Worm (Caenorhabditis elegans): ENCODE measurements around the gene K02D10.1.

Gene K02D10.1

DNA sequence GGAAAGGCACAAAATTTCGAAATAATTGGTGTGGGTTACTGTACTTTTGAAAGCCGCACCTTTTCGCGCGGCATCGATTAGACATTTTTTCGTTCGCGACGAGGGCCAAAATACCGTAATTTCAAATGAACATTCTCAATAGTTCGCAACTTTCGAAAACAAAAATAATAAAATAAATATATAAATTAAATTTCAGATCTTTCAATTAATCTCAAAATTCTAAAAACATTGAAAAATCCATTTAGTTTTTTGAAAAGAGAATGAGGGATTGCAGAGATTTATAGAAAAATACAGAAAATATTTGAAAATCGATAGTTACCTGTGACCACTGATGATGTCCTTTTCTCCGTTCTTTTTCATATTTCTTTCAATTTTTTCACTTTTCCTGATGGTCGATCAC, 16.7 kb downstream of the K02D10.1 start, which contains the start of gene K02D10.8:
K02D10.8 (plus strand) TSS at position 301 of the 400 bp plus-strand sequence.
- TF ChIP-seq ref-1 (GFP tag; conservative IDR thresholded peaks at IDR 0.05) (no peak), ztf-23 (GFP tag; IDR thresholded peaks at IDR 0.05) (no peak)

DNA sequence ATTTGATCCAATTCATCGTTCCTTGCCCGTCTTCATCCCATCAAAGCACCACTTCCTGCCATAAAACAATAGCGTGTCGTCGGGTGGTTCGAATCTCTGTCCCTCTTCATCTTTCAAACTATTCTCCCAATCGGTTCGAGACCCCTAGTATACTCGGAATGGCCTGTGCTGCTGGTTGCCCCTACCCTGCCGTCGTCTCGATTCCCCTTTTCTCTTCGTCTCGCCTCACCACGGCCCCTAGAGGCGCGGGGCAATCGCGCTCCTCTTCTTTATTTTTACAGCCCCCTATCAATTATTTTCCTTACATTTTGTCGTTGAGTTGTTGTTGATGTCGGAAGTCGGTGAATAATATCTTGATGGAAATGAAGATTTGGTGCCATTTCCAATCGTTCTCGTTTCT, 19.4 kb downstream of the K02D10.1 start:
- TF ChIP-seq klf-2 (GFP tag; conservative IDR thresholded peaks at IDR 0.05), result no peak
- no peak for TF ChIP-seq med-1 (GFP tag; optimal IDR thresholded peaks at IDR 0.05; ENCODE audit: insufficient read depth)
- TF ChIP-seq flt-1 (GFP tag; IDR thresholded peaks at IDR 0.05), result no peak
- TF ChIP-seq T22C8.4 (GFP tag; IDR thresholded peaks at IDR 0.05), result no peak
- no peak for TF ChIP-seq ref-1 (GFP tag; conservative IDR thresholded peaks at IDR 0.05)
- no peak for TF ChIP-seq ztf-23 (GFP tag; IDR thresholded peaks at IDR 0.05)
- TF ChIP-seq ztf-29 (GFP tag; IDR thresholded peaks at IDR 0.05), result no peak
- TF ChIP-seq tab-1 (GFP tag; IDR thresholded peaks at IDR 0.05), result no peak
- no peak for TF ChIP-seq cog-1 (tag; optimal IDR thresholded peaks at IDR 0.05)

DNA sequence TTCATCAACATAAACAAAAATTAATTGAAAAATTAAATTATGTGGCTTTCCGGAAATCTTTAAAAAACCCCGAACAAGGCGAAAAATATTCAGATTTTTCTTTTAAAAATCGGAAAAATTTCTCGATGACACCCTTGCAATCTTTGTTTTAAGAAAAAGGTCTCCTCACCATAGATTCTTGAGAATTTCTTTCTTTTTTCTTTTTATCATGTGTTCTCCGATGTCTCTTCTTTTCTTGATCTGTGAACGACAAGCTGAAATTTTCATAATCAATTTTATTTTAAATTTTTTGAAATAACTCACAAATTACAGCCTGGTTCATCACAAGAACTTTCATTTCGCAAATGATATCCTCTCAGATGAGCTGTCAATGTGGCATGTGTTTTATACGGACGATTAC, 21.9 kb downstream of the K02D10.1 start, which contains the start of the genes zfp-1 and F54F2.14:
zfp-1 (plus strand) TSS at position 301 of the 400 bp plus-strand sequence.
F54F2.14 (plus strand) TSS at position 312 of the 400 bp plus-strand sequence.
- TF ChIP-seq tab-1 (GFP tag; IDR thresholded peaks at IDR 0.05) (no peak), med-1 (GFP tag; optimal IDR thresholded peaks at IDR 0.05; ENCODE audit: insufficient read depth) (no peak), ref-1 (GFP tag; conservative IDR thresholded peaks at IDR 0.05) (no peak), T22C8.4 (GFP tag; IDR thresholded peaks at IDR 0.05) (no peak), flt-1 (GFP tag; IDR thresholded peaks at IDR 0.05) (no peak), ztf-23 (GFP tag; IDR thresholded peaks at IDR 0.05) (no peak), cog-1 (tag; optimal IDR thresholded peaks at IDR 0.05) (no peak), ztf-29 (GFP tag; IDR thresholded peaks at IDR 0.05) (no peak), klf-2 (GFP tag; conservative IDR thresholded peaks at IDR 0.05) (no peak)

DNA sequence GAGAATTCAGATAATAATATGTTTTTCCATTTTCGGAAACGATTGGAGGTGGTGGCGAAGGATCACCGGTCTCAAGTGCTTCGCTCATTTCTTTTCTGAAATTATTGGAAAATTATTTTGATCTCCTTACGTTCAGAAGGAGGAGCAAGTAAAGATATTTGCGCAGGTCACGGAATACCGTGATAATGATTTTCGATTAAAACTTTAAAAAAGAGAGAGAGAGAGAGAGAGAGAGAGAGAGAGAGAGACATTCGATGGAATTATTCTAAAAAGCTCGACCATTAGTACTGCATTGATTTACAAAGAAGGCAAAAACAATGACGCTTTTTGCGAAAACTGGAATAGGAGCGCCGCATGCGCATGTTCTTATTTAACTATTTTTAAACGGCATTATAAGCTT, 22.9 kb downstream of the K02D10.1 start, which contains the start of gene ztf-1:
ztf-1 (minus strand) TSS at position 101 of the 400 bp plus-strand sequence.
- no peak for TF ChIP-seq ref-1 (GFP tag; conservative IDR thresholded peaks at IDR 0.05)
- TF ChIP-seq cog-1 (tag; optimal IDR thresholded peaks at IDR 0.05), result no peak
- TF ChIP-seq flt-1 (GFP tag; IDR thresholded peaks at IDR 0.05), result no peak
- no peak for TF ChIP-seq med-1 (GFP tag; optimal IDR thresholded peaks at IDR 0.05; ENCODE audit: insufficient read depth)
- no peak for TF ChIP-seq tab-1 (GFP tag; IDR thresholded peaks at IDR 0.05)
- no peak for TF ChIP-seq ztf-23 (GFP tag; IDR thresholded peaks at IDR 0.05)
- no peak for TF ChIP-seq T22C8.4 (GFP tag; IDR thresholded peaks at IDR 0.05)
- TF ChIP-seq ztf-29 (GFP tag; IDR thresholded peaks at IDR 0.05), result no peak
- TF ChIP-seq klf-2 (GFP tag; conservative IDR thresholded peaks at IDR 0.05), result no peak

DNA sequence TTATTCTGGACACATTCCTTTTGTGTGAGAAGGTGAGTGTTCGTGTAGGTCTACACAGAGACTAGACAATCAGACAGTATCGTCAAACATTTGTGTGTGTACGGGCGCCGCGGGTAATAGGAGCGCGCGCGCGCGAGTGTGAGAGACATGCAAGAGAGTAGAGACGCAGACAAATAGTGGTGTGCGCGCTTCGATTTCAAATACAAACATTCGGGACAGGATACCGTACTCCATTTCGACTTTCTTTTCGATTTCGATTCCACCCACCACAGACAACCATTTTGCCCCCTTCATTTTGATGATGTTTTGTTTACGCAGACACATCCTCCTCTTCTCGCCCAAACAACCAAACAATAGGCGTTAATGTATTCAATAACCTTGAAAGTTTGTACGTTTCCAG, 25.5 kb downstream of the K02D10.1 start:
- TF ChIP-seq flt-1 (GFP tag; IDR thresholded peaks at IDR 0.05) (peak; percentile 67; the same call in 1 of the 2 replicates), T22C8.4 (GFP tag; IDR thresholded peaks at IDR 0.05) (no peak), ref-1 (GFP tag; conservative IDR thresholded peaks at IDR 0.05) (no peak), cog-1 (tag; optimal IDR thresholded peaks at IDR 0.05) (peak; percentile 23), klf-2 (GFP tag; conservative IDR thresholded peaks at IDR 0.05) (no peak), med-1 (GFP tag; optimal IDR thresholded peaks at IDR 0.05; ENCODE audit: insufficient read depth) (no peak), ztf-23 (GFP tag; IDR thresholded peaks at IDR 0.05) (no peak)

DNA sequence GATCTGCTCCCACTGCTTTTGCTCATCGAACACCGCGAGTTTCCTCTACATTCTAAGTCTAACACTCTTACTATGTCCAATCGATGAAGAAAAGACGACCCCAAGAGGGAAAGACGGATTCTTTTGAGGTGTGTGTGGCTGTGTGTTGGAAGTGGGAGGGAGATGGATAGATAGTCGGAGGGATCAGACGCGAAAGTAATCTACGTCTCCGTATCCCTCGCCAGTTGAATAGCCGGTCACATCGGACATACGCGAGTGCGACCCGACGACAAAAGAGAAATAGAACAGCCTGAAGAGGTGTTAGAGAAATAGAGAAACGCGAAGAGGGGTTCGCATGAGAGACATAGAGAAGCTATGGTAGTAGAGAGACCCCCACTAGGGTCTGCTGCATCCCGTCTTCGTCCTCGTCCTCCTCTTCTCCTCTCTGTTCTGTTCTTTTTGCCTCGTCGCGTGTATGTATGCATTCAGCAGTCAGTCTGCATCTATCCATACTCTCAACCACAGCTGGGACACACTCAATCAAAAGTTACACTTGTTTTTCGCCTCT, 26.3 kb downstream of the K02D10.1 start:
- TF ChIP-seq T22C8.4 (GFP tag; IDR thresholded peaks at IDR 0.05) (peak; percentile 68), tab-1 (GFP tag; IDR thresholded peaks at IDR 0.05) (no peak), cog-1 (tag; optimal IDR thresholded peaks at IDR 0.05) (peak; percentile 82)

DNA sequence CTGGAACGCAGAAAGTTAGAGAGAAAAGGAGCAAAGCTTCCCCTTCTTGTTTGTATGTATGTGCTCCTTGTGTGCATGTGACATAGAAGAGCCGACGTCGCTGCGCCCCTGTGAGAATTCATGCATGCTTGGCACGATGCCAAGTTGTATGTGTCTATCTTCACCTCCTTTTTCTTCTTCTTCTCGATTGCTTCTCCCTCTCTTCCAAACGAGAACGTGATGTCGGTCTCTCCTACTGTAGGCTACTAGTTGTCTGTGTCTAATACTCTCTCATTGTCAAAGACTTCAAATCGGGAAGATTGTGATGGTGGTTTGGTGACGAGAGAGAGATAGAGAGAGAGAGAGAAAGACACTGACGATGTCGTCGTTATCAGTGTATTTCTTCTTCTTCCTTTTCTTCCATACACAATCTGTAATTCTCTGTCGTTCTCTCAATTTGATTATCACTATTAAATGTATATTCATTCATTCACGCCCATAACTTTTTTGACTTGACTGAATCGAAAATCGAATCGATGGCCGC, 27.9 kb downstream of the K02D10.1 start:
- TF ChIP-seq flt-1 (GFP tag; IDR thresholded peaks at IDR 0.05) (0 out of 2 replicates have a peak, but pooled peaks have one; percentile 16), T22C8.4 (GFP tag; IDR thresholded peaks at IDR 0.05) (no peak), ztf-23 (GFP tag; IDR thresholded peaks at IDR 0.05) (no peak)

DNA sequence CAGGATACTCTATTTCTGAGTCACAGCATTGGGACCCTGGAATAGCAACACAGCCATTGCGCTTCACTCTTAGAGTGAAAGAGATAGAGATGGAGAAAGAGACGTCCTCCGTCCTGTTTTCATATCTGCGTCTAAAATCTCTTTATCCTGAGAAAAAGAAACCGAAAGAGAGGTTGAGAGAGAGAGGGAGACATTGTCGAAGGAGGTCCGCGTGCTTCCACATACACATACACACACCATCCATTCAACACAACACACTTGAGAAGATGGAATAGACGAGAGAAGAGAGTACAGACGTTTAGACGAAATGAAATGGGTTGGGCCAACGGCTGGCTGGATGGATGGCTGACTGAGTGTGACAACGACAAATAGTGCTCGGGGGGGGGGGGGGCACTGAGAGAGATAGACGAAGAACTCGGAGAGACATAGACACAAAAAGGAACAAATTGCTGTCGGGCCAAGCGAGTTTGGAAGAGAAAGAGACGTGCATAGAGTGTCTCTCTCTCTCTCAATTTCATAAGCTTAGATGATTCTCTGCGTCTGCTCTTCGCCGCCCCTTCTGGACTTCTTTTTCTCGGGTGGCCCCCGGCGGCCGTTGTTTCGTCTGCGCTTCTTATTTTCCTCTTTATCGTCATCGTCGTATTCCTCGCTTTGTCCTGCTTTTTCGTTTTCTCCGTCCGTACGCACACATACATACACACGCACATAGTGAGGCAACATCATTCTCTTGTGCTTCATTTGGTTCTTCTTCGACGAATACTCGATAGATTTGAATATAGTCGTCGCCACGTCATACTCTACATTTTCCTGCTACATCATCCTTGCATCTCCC, 30.8 kb downstream of the K02D10.1 start, which contains the start of gene F54F2.6:
F54F2.6 (minus strand) TSS at position 738 of the 832 bp plus-strand sequence.
- TF ChIP-seq tab-1 (GFP tag; IDR thresholded peaks at IDR 0.05) (0 out of 2 replicates have a peak, but pooled peaks have one; percentile 33), cog-1 (tag; optimal IDR thresholded peaks at IDR 0.05) (peak; percentile 94), flt-1 (GFP tag; IDR thresholded peaks at IDR 0.05) (peak; percentile 65; the same call in 1 of the 2 replicates), ztf-29 (GFP tag; IDR thresholded peaks at IDR 0.05) (no peak), ztf-23 (GFP tag; IDR thresholded peaks at IDR 0.05) (no peak; the same call in 1 of the 2 replicates)

DNA sequence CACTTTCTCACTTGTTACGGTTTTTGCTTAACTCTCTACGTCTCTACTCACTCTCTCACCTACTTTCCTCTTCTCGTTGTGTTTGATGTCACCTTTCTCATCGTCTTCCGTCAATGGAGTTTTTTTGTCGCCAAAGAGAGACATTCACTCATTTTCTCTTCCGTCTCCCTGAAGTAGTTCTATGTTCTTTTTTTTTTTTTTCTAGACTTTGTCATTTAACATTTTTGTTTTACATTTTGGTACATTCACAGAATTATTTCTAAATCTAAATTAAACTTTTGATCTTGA, 31.4 kb downstream of the K02D10.1 start:
- TF ChIP-seq flt-1 (GFP tag; IDR thresholded peaks at IDR 0.05) (no peak), klf-2 (GFP tag; conservative IDR thresholded peaks at IDR 0.05) (no peak), cog-1 (tag; optimal IDR thresholded peaks at IDR 0.05) (no peak), med-1 (GFP tag; optimal IDR thresholded peaks at IDR 0.05; ENCODE audit: insufficient read depth) (no peak), ztf-29 (GFP tag; IDR thresholded peaks at IDR 0.05) (no peak), ztf-23 (GFP tag; IDR thresholded peaks at IDR 0.05) (no peak), ref-1 (GFP tag; conservative IDR thresholded peaks at IDR 0.05) (no peak), tab-1 (GFP tag; IDR thresholded peaks at IDR 0.05) (no peak), T22C8.4 (GFP tag; IDR thresholded peaks at IDR 0.05) (no peak)

DNA sequence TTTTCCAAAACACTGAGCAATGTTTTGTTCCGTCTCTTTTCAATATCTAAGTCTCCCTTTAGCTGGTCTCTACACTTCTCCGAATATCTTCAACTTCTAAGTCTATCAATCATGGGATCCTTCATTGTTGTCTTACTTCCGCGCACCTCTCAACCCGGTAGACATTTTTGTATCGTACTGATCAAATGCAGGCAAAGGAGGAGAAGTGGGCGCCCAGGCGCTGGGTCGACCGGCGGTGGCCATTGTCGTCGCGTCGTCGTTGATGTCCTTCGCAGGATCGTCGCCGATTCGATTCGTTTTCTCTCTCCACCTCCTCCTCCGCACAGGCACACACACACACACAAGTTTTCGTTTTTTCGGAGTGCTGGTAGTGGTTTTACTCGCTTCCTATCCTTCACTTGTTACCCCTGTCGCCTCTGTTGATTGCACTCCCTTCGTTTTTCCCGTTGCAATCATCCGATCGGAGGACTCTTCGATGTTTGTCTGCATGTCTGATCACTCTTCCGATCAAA, 32.1 kb downstream of the K02D10.1 start:
- TF ChIP-seq cog-1 (tag; optimal IDR thresholded peaks at IDR 0.05) (no peak), ztf-23 (GFP tag; IDR thresholded peaks at IDR 0.05) (0 out of 2 replicates have a peak, but pooled peaks have one; percentile 46)
